Worm (Caenorhabditis elegans) whole organism, L4/young adult: ENCODE data around the gene F44B9.9.

Source experiments
- W03F9.2 ChIP-seq: fragments of 150-350 bp; optimal IDR thresholded peaks from 2 replicates; lab custom pipeline; 2014; ENCODE audit warnings: missing biosample characterization, missing genetic modification characterization
- dao-5 ChIP-seq: sonication (generic microtip); optimal IDR thresholded peaks from 2 replicates; lab custom pipeline; 2016; ENCODE audit warnings: missing genotype, missing genetic modification characterization, moderate library complexity, missing compliant biosample characterization
- him-1 ChIP-seq: sonication (generic microtip); optimal IDR thresholded peaks from 2 replicates; lab custom pipeline; 2016; ENCODE audit warnings: missing genotype, missing genetic modification reagents, missing genetic modification characterization, missing compliant biosample characterization

F44B9.9 gene

ce11 chrIII:8004091-8004490, 26.8 kb downstream of the F44B9.9 start, which contains the start of gene C06G4.6:
C06G4.6 (plus strand) TSS chrIII:8004391.
- TF ChIP-seq W03F9.2 (tag; lab: Kevin White, UChicago) (no peak), dao-5 (tag; lab: Kevin White, UChicago) (no peak), him-1 (tag; lab: Kevin White, UChicago) (no peak)

- TF ChIP-seq dao-5 (tag; lab: Kevin White, UChicago), result no peak
- TF ChIP-seq him-1 (tag; lab: Kevin White, UChicago), result no peak
- TF ChIP-seq W03F9.2 (tag; lab: Kevin White, UChicago), result no peak
Measured at ce11 chrIII:8001557-8001956, 29.3 kb downstream of the F44B9.9 start.

ce11 chrIII:7997447-7998046, 33.3 kb downstream of the F44B9.9 start:
- TF ChIP-seq W03F9.2 (tag; lab: Kevin White, UChicago) (no peak), him-1 (tag; lab: Kevin White, UChicago) (no peak), dao-5 (tag; lab: Kevin White, UChicago) (no peak)

- TF ChIP-seq him-1 (tag; lab: Kevin White, UChicago) (no peak), W03F9.2 (tag; lab: Kevin White, UChicago) (no peak), dao-5 (tag; lab: Kevin White, UChicago) (no peak)
Measured at ce11 chrIII:7996353-7996752, 34.5 kb downstream of the F44B9.9 start, which contains the start of gene npr-17. npr-17 (minus strand) TSS chrIII:7996453.

ce11 chrIII:7986585-7987171, 44.2 kb downstream of the F44B9.9 start, which contains the start of gene hrpk-2:
hrpk-2 (plus strand) TSS chrIII:7987121.
- TF ChIP-seq him-1 (tag; lab: Kevin White, UChicago) (no peak), W03F9.2 (tag; lab: Kevin White, UChicago) (peak; percentile 20), dao-5 (tag; lab: Kevin White, UChicago) (no peak)

ce11 chrIII:7981938-7982337, 48.9 kb downstream of the F44B9.9 start:
- no peak for TF ChIP-seq W03F9.2 (tag; lab: Kevin White, UChicago)
- TF ChIP-seq him-1 (tag; lab: Kevin White, UChicago), result no peak
- TF ChIP-seq dao-5 (tag; lab: Kevin White, UChicago), result no peak

- TF ChIP-seq W03F9.2 (tag; lab: Kevin White, UChicago), result no peak
- no peak for TF ChIP-seq him-1 (tag; lab: Kevin White, UChicago)
- TF ChIP-seq dao-5 (tag; lab: Kevin White, UChicago), result no peak
Measured at ce11 chrIII:7981233-7981632, 49.6 kb downstream of the F44B9.9 start.
